Fruit fly (Drosophila melanogaster) whole organism, wandering third instar larva: ENCODE data around the gene IFT43.

Source experiments
- CG32264 ChIP-seq: fragments of 200-800 bp; sonication (Bioruptor generic); optimal IDR thresholded peaks from 2 replicates; lab custom pipeline; 2016; ENCODE audit warnings: missing biosample characterization, missing genetic modification characterization
- CrebA ChIP-seq: fragments of 200-800 bp; sonication (Bioruptor generic); optimal IDR thresholded peaks from 2 replicates; lab custom pipeline; 2016; ENCODE audit warnings: missing biosample characterization, mild to moderate bottlenecking, missing genetic modification characterization, borderline replicate concordance
- Dfd ChIP-seq: fragments of >200 bp; optimal IDR thresholded peaks from 2 replicates; lab custom pipeline; 2017; ENCODE audit warnings: missing biosample characterization, missing genetic modification characterization
- Dif ChIP-seq: fragments of 200-275, 200-300 bp; sonication (Bioruptor generic); optimal IDR thresholded peaks from 2 replicates; lab custom pipeline; 2018; ENCODE audit warnings: missing biosample characterization, missing genetic modification characterization; ENCODE audit not compliant: partially characterized antibody
- GATAd ChIP-seq: sonication (Bioruptor generic); optimal IDR thresholded peaks from 2 replicates; lab custom pipeline; 2016; ENCODE audit warnings: missing biosample characterization, missing genetic modification characterization
- HLH106 ChIP-seq: fragments of 200-800 bp; optimal IDR thresholded peaks from 3 replicates; lab custom pipeline; 2019; ENCODE audit warnings: missing biosample characterization, mild to moderate bottlenecking, missing genetic modification characterization, moderate library complexity
- Hnf4 ChIP-seq: fragments of 200-800 bp; sonication (Bioruptor generic); optimal IDR thresholded peaks from 2 replicates; lab custom pipeline; 2016; ENCODE audit warnings: missing biosample characterization, mild to moderate bottlenecking, missing genetic modification characterization
- Jra ChIP-seq: sonication (Bioruptor generic); optimal IDR thresholded peaks from 2 replicates; lab custom pipeline; 2016; ENCODE audit warnings: missing biosample characterization, missing genetic modification characterization
- Mio ChIP-seq: sonication (Bioruptor generic); optimal IDR thresholded peaks from 2 replicates; lab custom pipeline; 2016; ENCODE audit warnings: missing biosample characterization, missing genetic modification characterization
- Myc ChIP-seq: fragments of >200 bp; optimal IDR thresholded peaks from 2 replicates; lab custom pipeline; 2017
- N ChIP-seq: fragments of >200 bp; optimal IDR thresholded peaks from 2 replicates; lab custom pipeline; 2018; ENCODE audit warnings: missing biosample characterization, missing external identifiers, missing genetic modification characterization
- OdsH ChIP-seq: fragments of 200-800 bp; sonication (Bioruptor generic); optimal IDR thresholded peaks from 2 replicates; lab custom pipeline; 2016; ENCODE audit warnings: missing biosample characterization, mild to moderate bottlenecking, missing genetic modification characterization
- Rel ChIP-seq, 2 experiments: fragments of 200-800 bp; sonication (Bioruptor generic) in 1 of 2; optimal IDR thresholded peaks; 2 replicates in 1 of 2; 3 replicates in 1 of 2; lab custom pipeline; 2016 to 2019; ENCODE audit warnings: mild to moderate bottlenecking in 2 of 2, missing biosample characterization in 2 of 2, missing genetic modification characterization in 2 of 2, moderate library complexity in 1 of 2
- Vsx2 ChIP-seq: fragments of 200-300, 225-300 bp; sonication (Bioruptor generic); optimal IDR thresholded peaks from 2 replicates; lab custom pipeline; 2018; ENCODE audit warnings: missing biosample characterization, missing genetic modification characterization; ENCODE audit not compliant: partially characterized antibody
- br ChIP-seq: fragments of 200-800 bp; sonication (Bioruptor generic); optimal IDR thresholded peaks from 2 replicates; lab custom pipeline; 2016; ENCODE audit warnings: missing biosample characterization, missing genetic modification characterization
- brk ChIP-seq: fragments of 200-800 bp; sonication (Bioruptor generic); optimal IDR thresholded peaks from 2 replicates; lab custom pipeline; 2016; ENCODE audit warnings: missing biosample characterization, mild to moderate bottlenecking, missing genetic modification characterization
- dl ChIP-seq, 2 experiments: fragments of 175-275, 200-275 bp in 1 of 2; fragments of 200-275 bp in 1 of 2; sonication (Bioruptor generic); optimal IDR thresholded peaks; lab custom pipeline; 2018; ENCODE audit warnings: mild to moderate bottlenecking in 2 of 2, missing biosample characterization in 2 of 2, missing genetic modification characterization in 2 of 2, moderate library complexity in 2 of 2; ENCODE audit not compliant: partially characterized antibody in 2 of 2, insufficient read depth in 1 of 2
- dsf ChIP-seq: sonication (Bioruptor generic); optimal IDR thresholded peaks from 2 replicates; lab custom pipeline; 2016; ENCODE audit warnings: missing biosample characterization, missing genetic modification characterization, borderline replicate concordance
- ey ChIP-seq: fragments of 200-800 bp; sonication (Bioruptor generic); optimal IDR thresholded peaks from 2 replicates; lab custom pipeline; 2016; ENCODE audit warnings: missing biosample characterization, missing genetic modification characterization
- foxo ChIP-seq, 2 experiments: fragments of 200-800 bp; sonication (Bioruptor generic); optimal IDR thresholded peaks; 2 replicates in 1 of 2; 3 replicates in 1 of 2; lab custom pipeline; 2016 to 2017; ENCODE audit warnings: missing biosample characterization in 2 of 2, missing genetic modification characterization in 2 of 2
- h ChIP-seq: fragments of 200-800 bp; sonication (Bioruptor generic); optimal IDR thresholded peaks from 3 replicates; lab custom pipeline; 2016; ENCODE audit warnings: missing biosample characterization, mild to moderate bottlenecking, missing genetic modification characterization
- jim ChIP-seq: fragments of 175-275, 200-325 bp; sonication (Bioruptor generic); optimal IDR thresholded peaks from 2 replicates; lab custom pipeline; 2016; ENCODE audit warnings: missing biosample characterization, mild to moderate bottlenecking, missing genetic modification characterization
- psq ChIP-seq: fragments of 200-800 bp; sonication (Bioruptor generic); optimal IDR thresholded peaks from 3 replicates; lab custom pipeline; 2017; ENCODE audit warnings: missing biosample characterization, mild to moderate bottlenecking, missing genetic modification characterization, moderate library complexity
- rgr ChIP-seq: fragments of 200-800 bp; sonication (Bioruptor generic); optimal IDR thresholded peaks from 3 replicates; lab custom pipeline; 2016; ENCODE audit warnings: missing biosample characterization, mild to moderate bottlenecking, missing genetic modification characterization
- sage ChIP-seq: fragments of 200-800 bp; sonication (Bioruptor generic); optimal IDR thresholded peaks from 2 replicates; lab custom pipeline; 2016; ENCODE audit warnings: missing biosample characterization, mild to moderate bottlenecking, missing genetic modification characterization
- sv ChIP-seq: fragments of 200-800 bp; sonication (Bioruptor generic); optimal IDR thresholded peaks from 3 replicates; lab custom pipeline; 2016; ENCODE audit warnings: missing biosample characterization, missing genetic modification characterization
- tai ChIP-seq: sonication (Bioruptor generic); optimal IDR thresholded peaks from 2 replicates; lab custom pipeline; 2016; ENCODE audit warnings: missing biosample characterization, missing genetic modification characterization
- usp ChIP-seq: fragments of >200 bp; optimal IDR thresholded peaks from 2 replicates; lab custom pipeline; 2017; ENCODE audit warnings: missing biosample characterization, missing genetic modification characterization
- woc ChIP-seq: sonication (Bioruptor generic); optimal IDR thresholded peaks from 2 replicates; lab custom pipeline; 2016; ENCODE audit warnings: missing biosample characterization, mild to moderate bottlenecking, missing genetic modification characterization

The IFT43 gene

dm6 chr2L:12718437-12719376 is 23.9 kb upstream of the IFT43 start, which contains the start of gene MRP:
TSS of gene MRP (plus strand) at chr2L:12719045.
- TF ChIP-seq br (GFP tag; lab: Kevin White, UChicago) (no peak), ey (GFP tag; lab: Kevin White, UChicago) (no peak), Rel (GFP tag; optimal IDR thresholded peaks at IDR 0.05; lab: Kevin White, UChicago) (no peak), Rel (tag; optimal IDR thresholded peaks at IDR 0.05; lab: Kevin White, UChicago) (peak; percentile 47), GATAd (no peak), foxo (GFP tag; optimal IDR thresholded peaks at IDR 0.05; lab: Kevin White, UChicago) (no peak), CrebA (GFP tag; lab: Kevin White, UChicago) (no peak)

dm6 chr2L:12712852-12713251 is 18.1 kb upstream of the IFT43 start, which contains the start of gene CG5787:
TSS of gene CG5787 (minus strand) at chr2L:12712952.
- TF ChIP-seq woc (GFP tag; lab: Kevin White, UChicago) (no peak), CrebA (GFP tag; lab: Kevin White, UChicago) (no peak), tai (GFP tag; lab: Kevin White, UChicago) (no peak), OdsH (no peak), Mio (GFP tag; lab: Kevin White, UChicago) (no peak), GATAd (no peak), dsf (GFP tag; lab: Kevin White, UChicago) (no peak), CG32264 (GFP tag; lab: Kevin White, UChicago) (no peak), Dfd (GFP tag; lab: Kevin White, UChicago) (no peak), sv (GFP tag; lab: Kevin White, UChicago) (no peak), jim (GFP tag; lab: Kevin White, UChicago) (no peak), N (GFP tag; lab: Kevin White, UChicago) (no peak), br (GFP tag; lab: Kevin White, UChicago) (no peak), Dif (GFP tag; lab: Kevin White, UChicago) (no peak)

- TF ChIP-seq sage (GFP tag; lab: Kevin White, UChicago) (no peak), Hnf4 (GFP tag; lab: Kevin White, UChicago) (no peak), Dfd (GFP tag; lab: Kevin White, UChicago) (no peak), OdsH (no peak), ey (GFP tag; lab: Kevin White, UChicago) (no peak), Dif (GFP tag; lab: Kevin White, UChicago) (no peak), dl (GFP tag; optimal IDR thresholded peaks at IDR 0.05; lab: Kevin White, UChicago; ENCODE audit: insufficient read depth in 1 of 2, partially characterized antibody in 2 of 2) (no peak), Myc (no peak), Jra (GFP tag; lab: Kevin White, UChicago) (no peak), psq (GFP tag; lab: Kevin White, UChicago) (no peak), foxo (GFP tag; optimal IDR thresholded peaks at IDR 0.05; lab: Kevin White, UChicago) (no peak), GATAd (no peak), rgr (GFP tag; lab: Kevin White, UChicago) (no peak), HLH106 (tag; lab: Kevin White, UChicago) (no peak), usp (GFP tag; lab: Kevin White, UChicago) (no peak), jim (GFP tag; lab: Kevin White, UChicago) (no peak), brk (GFP tag; lab: Kevin White, UChicago) (no peak), Vsx2 (GFP tag; lab: Kevin White, UChicago) (no peak), br (GFP tag; lab: Kevin White, UChicago) (no peak)
Observed at dm6 chr2L:12712255-12712654, 17.5 kb upstream of the IFT43 start.

- no peak for TF ChIP-seq OdsH
- no peak for TF ChIP-seq Mio (GFP tag; lab: Kevin White, UChicago)
- TF ChIP-seq brk (GFP tag; lab: Kevin White, UChicago) = no peak
- no peak for TF ChIP-seq Myc
- TF ChIP-seq h = no peak
- no peak for TF ChIP-seq Dif (GFP tag; lab: Kevin White, UChicago)
- no peak for TF ChIP-seq psq (GFP tag; lab: Kevin White, UChicago)
- TF ChIP-seq, all 38 proteins: peak for 0
Observed at dm6 chr2L:12708576-12708975, 13.8 kb upstream of the IFT43 start.
